Worm (Caenorhabditis elegans) whole organism, late embryonic: ENCODE data around the gene C17C3.5.
A peak's percentile ranks its signal among the peaks of the same experiment; 100 is the strongest.

Experiments used
- C08G9.2 ChIP-seq: sonication (generic microtip); optimal IDR thresholded peaks from 2 replicates; lab custom pipeline; 2016; ENCODE audit warnings: mild to moderate bottlenecking, missing genetic modification characterization, moderate library complexity, missing compliant biosample characterization
- F13H6.1 ChIP-seq: sonication (generic microtip); optimal IDR thresholded peaks from 2 replicates; lab custom pipeline; 2016; ENCODE audit warnings: missing genetic modification characterization, missing compliant biosample characterization
- K02D7.2 ChIP-seq: sonication (generic microtip); optimal IDR thresholded peaks from 2 replicates; lab custom pipeline; 2017; ENCODE audit warnings: mild to moderate bottlenecking, missing genetic modification characterization, missing compliant biosample characterization
- K09A11.1 ChIP-seq: sonication (generic microtip); optimal IDR thresholded peaks from 2 replicates; lab custom pipeline; 2017; ENCODE audit warnings: antibody characterized with exemption, mild to moderate bottlenecking, missing genetic modification characterization, missing compliant biosample characterization; ENCODE audit not compliant: insufficient read depth
- T23F11.4 ChIP-seq: fragments of 200-800 bp; sonication (Bioruptor generic); optimal IDR thresholded peaks from 2 replicates; lab custom pipeline; 2018; ENCODE audit warnings: mild to moderate bottlenecking, missing genetic modification characterization, missing compliant biosample characterization
- ahr-1 ChIP-seq: sonication (generic microtip); optimal IDR thresholded peaks from 2 replicates; lab custom pipeline; 2016; ENCODE audit warnings: missing genetic modification characterization, missing compliant biosample characterization
- ama-1 ChIP-seq: fragments of 150-350 bp; optimal IDR thresholded peaks from 2 replicates; lab custom pipeline; 2014
- ceh-14 ChIP-seq: sonication (generic microtip); optimal IDR thresholded peaks from 2 replicates; lab custom pipeline; 2016; ENCODE audit warnings: missing genotype, missing genetic modification characterization, missing compliant biosample characterization
- ceh-18 ChIP-seq: sonication (generic microtip); optimal IDR thresholded peaks from 2 replicates; lab custom pipeline; 2016; ENCODE audit warnings: missing genetic modification characterization, missing compliant biosample characterization
- ceh-2 ChIP-seq: sonication (generic microtip); optimal IDR thresholded peaks from 2 replicates; lab custom pipeline; 2016; ENCODE audit warnings: missing genotype, missing genetic modification characterization, missing compliant biosample characterization
- ceh-31 ChIP-seq: sonication (generic microtip); optimal IDR thresholded peaks from 2 replicates; lab custom pipeline; 2016; ENCODE audit warnings: missing genetic modification characterization, missing compliant biosample characterization
- ceh-34 ChIP-seq: sonication (generic microtip); optimal IDR thresholded peaks from 2 replicates; lab custom pipeline; 2016; ENCODE audit warnings: mild to moderate bottlenecking, missing genetic modification characterization, missing compliant biosample characterization
- ceh-45 ChIP-seq: fragments of 200-800 bp; sonication (Bioruptor generic); IDR thresholded peaks from 2 replicates; pipeline ENCODE4 v1.3.6; 2022; ENCODE audit warnings: missing genetic modification reagents, missing genetic modification characterization, missing compliant biosample characterization
- ceh-48 ChIP-seq: sonication (generic microtip); optimal IDR thresholded peaks from 2 replicates; lab custom pipeline; 2016; ENCODE audit warnings: missing genetic modification characterization, inconsistent platforms, missing compliant biosample characterization
- ceh-6 ChIP-seq: fragments of 200-800 bp; sonication (Bioruptor generic); optimal IDR thresholded peaks from 2 replicates; lab custom pipeline; 2018; ENCODE audit warnings: mild to moderate bottlenecking, missing genetic modification characterization, missing compliant biosample characterization
- che-1 ChIP-seq: sonication (generic microtip); optimal IDR thresholded peaks from 2 replicates; lab custom pipeline; 2016; ENCODE audit warnings: mild to moderate bottlenecking, missing genetic modification characterization, missing compliant biosample characterization
- dmd-4 ChIP-seq: sonication (generic microtip); optimal IDR thresholded peaks from 2 replicates; lab custom pipeline; 2016; ENCODE audit warnings: borderline replicate concordance, missing genetic modification characterization, missing compliant biosample characterization
- ets-4 ChIP-seq: sonication (generic microtip); optimal IDR thresholded peaks from 2 replicates; lab custom pipeline; 2016; ENCODE audit warnings: missing genetic modification characterization, missing compliant biosample characterization
- eyg-1 ChIP-seq: sonication (generic microtip); optimal IDR thresholded peaks from 2 replicates; lab custom pipeline; 2016; ENCODE audit warnings: missing genotype, missing genetic modification characterization, missing compliant biosample characterization
- fkh-6 ChIP-seq: sonication (generic microtip); optimal IDR thresholded peaks from 2 replicates; lab custom pipeline; 2016; ENCODE audit warnings: missing genetic modification characterization, missing compliant biosample characterization
- gmeb-2 ChIP-seq: sonication (generic microtip); optimal IDR thresholded peaks from 2 replicates; lab custom pipeline; 2016; ENCODE audit warnings: missing genetic modification characterization, inconsistent platforms, missing compliant biosample characterization
- hlh-30 ChIP-seq: sonication (generic microtip); optimal IDR thresholded peaks from 2 replicates; lab custom pipeline; 2017; ENCODE audit warnings: antibody characterized with exemption, missing genetic modification characterization, missing compliant biosample characterization; ENCODE audit not compliant: insufficient read depth
- hlh-6 ChIP-seq: sonication (generic microtip); optimal IDR thresholded peaks from 2 replicates; lab custom pipeline; 2016; ENCODE audit warnings: missing genotype, missing genetic modification characterization, missing compliant biosample characterization
- hlh-8 ChIP-seq: sonication (generic microtip); optimal IDR thresholded peaks from 2 replicates; lab custom pipeline; 2016; ENCODE audit warnings: missing genotype, missing genetic modification characterization, missing compliant biosample characterization
- lim-6 ChIP-seq: sonication (generic microtip); optimal IDR thresholded peaks from 2 replicates; lab custom pipeline; 2016; ENCODE audit warnings: missing genetic modification characterization, missing compliant biosample characterization
- mec-3 ChIP-seq: sonication (generic microtip); optimal IDR thresholded peaks from 2 replicates; lab custom pipeline; 2016; ENCODE audit warnings: borderline replicate concordance, missing genetic modification characterization, missing compliant biosample characterization
- nfya-1 ChIP-seq: sonication (generic microtip); optimal IDR thresholded peaks from 2 replicates; lab custom pipeline; 2017; ENCODE audit warnings: missing genetic modification characterization, mild to moderate bottlenecking, missing compliant biosample characterization, antibody characterized with exemption, moderate library complexity
- npax-4 ChIP-seq: sonication (generic microtip); optimal IDR thresholded peaks from 2 replicates; lab custom pipeline; 2016; ENCODE audit warnings: missing genetic modification characterization, missing compliant biosample characterization
- odd-2 ChIP-seq: sonication (generic microtip); optimal IDR thresholded peaks from 2 replicates; lab custom pipeline; 2017; ENCODE audit warnings: antibody characterized with exemption, mild to moderate bottlenecking, missing genetic modification characterization, missing compliant biosample characterization
- pag-3 ChIP-seq: sonication (generic microtip); optimal IDR thresholded peaks from 2 replicates; lab custom pipeline; 2016; ENCODE audit warnings: missing compliant biosample characterization, missing genetic modification characterization, borderline replicate concordance
- pha-2 ChIP-seq: sonication (generic microtip); optimal IDR thresholded peaks from 2 replicates; lab custom pipeline; 2017; ENCODE audit warnings: mild to moderate bottlenecking, missing genetic modification characterization, missing compliant biosample characterization
- pha-4 ChIP-seq: fragments of 150-350 bp; optimal IDR thresholded peaks from 2 replicates; lab custom pipeline; 2018; ENCODE audit warnings: missing biosample characterization, missing genetic modification reagents, missing genetic modification characterization
- pqm-1 ChIP-seq: sonication (generic microtip); optimal IDR thresholded peaks from 2 replicates; lab custom pipeline; 2016; ENCODE audit warnings: missing genetic modification characterization, missing compliant biosample characterization
- pros-1 ChIP-seq: fragments of 150-350 bp; optimal IDR thresholded peaks from 2 replicates; lab custom pipeline; 2014; ENCODE audit warnings: missing biosample characterization, missing genetic modification reagents, missing genetic modification characterization
- ref-2 ChIP-seq: sonication (generic microtip); optimal IDR thresholded peaks from 2 replicates; lab custom pipeline; 2016; ENCODE audit warnings: missing genetic modification characterization, missing compliant biosample characterization
- rnt-1 ChIP-seq: sonication (generic microtip); optimal IDR thresholded peaks from 2 replicates; lab custom pipeline; 2016; ENCODE audit warnings: missing genetic modification characterization, missing compliant biosample characterization
- sdc-2 ChIP-seq: sonication (generic microtip); optimal IDR thresholded peaks from 2 replicates; lab custom pipeline; 2016; ENCODE audit warnings: missing genotype, missing genetic modification characterization, missing compliant biosample characterization
- sox-2 ChIP-seq: fragments of 200-800 bp; sonication (Bioruptor generic); IDR thresholded peaks from 2 replicates; pipeline ENCODE4 v1.3.6; 2022; ENCODE audit warnings: missing genetic modification reagents, missing genetic modification characterization, missing compliant biosample characterization
- sox-4 ChIP-seq: sonication (generic microtip); optimal IDR thresholded peaks from 2 replicates; lab custom pipeline; 2017; ENCODE audit warnings: mild to moderate bottlenecking, missing genetic modification characterization, inconsistent platforms, missing compliant biosample characterization
- tbx-2 ChIP-seq: sonication (generic microtip); optimal IDR thresholded peaks from 2 replicates; lab custom pipeline; 2016; ENCODE audit warnings: missing genetic modification characterization, missing compliant biosample characterization
- tbx-7 ChIP-seq: sonication (generic microtip); optimal IDR thresholded peaks from 2 replicates; lab custom pipeline; 2016; ENCODE audit warnings: missing genotype, missing genetic modification characterization, missing compliant biosample characterization
- ttx-3 ChIP-seq: sonication (generic microtip); optimal IDR thresholded peaks from 2 replicates; lab custom pipeline; 2016; ENCODE audit warnings: missing genetic modification reagents, missing genetic modification characterization, missing compliant biosample characterization
- unc-42 ChIP-seq: sonication (generic microtip); optimal IDR thresholded peaks from 2 replicates; lab custom pipeline; 2016; ENCODE audit warnings: missing genotype, missing genetic modification characterization, missing compliant biosample characterization
- unc-55 ChIP-seq: sonication (generic microtip); optimal IDR thresholded peaks from 2 replicates; lab custom pipeline; 2017; ENCODE audit warnings: missing biosample characterization, missing genetic modification reagents, missing genetic modification characterization
- zip-5 ChIP-seq: sonication (generic microtip); optimal IDR thresholded peaks from 2 replicates; lab custom pipeline; 2016; ENCODE audit warnings: missing genetic modification characterization, missing compliant biosample characterization
- ztf-16 ChIP-seq: sonication (generic microtip); optimal IDR thresholded peaks from 2 replicates; lab custom pipeline; 2017; ENCODE audit warnings: missing genetic modification characterization, missing compliant biosample characterization

Gene C17C3.5

ce11 chrII:5591558-5591957 is 39.9 kb downstream of the C17C3.5 start:
- no peak for TF ChIP-seq ztf-16 (tag; lab: Kevin White, UChicago)
- TF ChIP-seq pag-3 (tag; lab: Kevin White, UChicago) = no peak
- no peak for TF ChIP-seq gmeb-2
- no peak for TF ChIP-seq unc-42 (tag; lab: Kevin White, UChicago)
- no peak for TF ChIP-seq nfya-1 (tag; lab: Kevin White, UChicago)
- no peak for TF ChIP-seq F13H6.1 (tag; lab: Kevin White, UChicago)
- TF ChIP-seq ets-4 = no peak
- no peak for TF ChIP-seq eyg-1 (tag; lab: Kevin White, UChicago)
- TF ChIP-seq mec-3 (tag; lab: Kevin White, UChicago) = no peak
- no peak for TF ChIP-seq dmd-4 (tag; lab: Kevin White, UChicago)
- TF ChIP-seq che-1 (tag; lab: Kevin White, UChicago) = no peak
- TF ChIP-seq pha-4 = no peak
- no peak for TF ChIP-seq pqm-1 (tag; lab: Kevin White, UChicago)

- no peak for TF ChIP-seq ceh-2 (tag; lab: Kevin White, UChicago)
- TF ChIP-seq unc-55 = no peak
- TF ChIP-seq F13H6.1 (tag; lab: Kevin White, UChicago) = no peak
- TF ChIP-seq T23F11.4 (GFP tag; lab: Kevin White, UChicago) = no peak
- TF ChIP-seq tbx-2 (tag; lab: Kevin White, UChicago) = no peak
- no peak for TF ChIP-seq ttx-3
- no peak for TF ChIP-seq pqm-1 (tag; lab: Kevin White, UChicago)
- no peak for TF ChIP-seq K02D7.2
- TF ChIP-seq npax-4 (tag; lab: Kevin White, UChicago) = no peak
- no peak for TF ChIP-seq ceh-31 (tag; lab: Kevin White, UChicago)
- TF ChIP-seq ahr-1 (tag; lab: Kevin White, UChicago) = no peak
- no peak for TF ChIP-seq dmd-4 (tag; lab: Kevin White, UChicago)
- no peak for TF ChIP-seq odd-2 (tag; lab: Kevin White, UChicago)
- TF ChIP-seq ama-1 (lab: Kevin White, UChicago) = no peak
Measured at ce11 chrII:5592857-5593256, 41.2 kb downstream of the C17C3.5 start.

- TF ChIP-seq zip-5 (tag; lab: Kevin White, UChicago) (no peak), tbx-2 (tag; lab: Kevin White, UChicago) (peak; percentile 76), sox-2 (GFP tag; lab: Robert Waterston, UW) (peak; percentile 18; the same call in 1 of the 2 replicates), ceh-45 (GFP tag; lab: Robert Waterston, UW) (0 out of 2 replicates have a peak, but pooled peaks have one; percentile 24), rnt-1 (tag; lab: Kevin White, UChicago) (peak; percentile 37), ceh-14 (tag; lab: Kevin White, UChicago) (no peak), fkh-6 (tag; lab: Kevin White, UChicago) (no peak), K09A11.1 (tag; lab: Kevin White, UChicago) (no peak), ceh-18 (tag; lab: Kevin White, UChicago) (peak; percentile 81), ceh-2 (tag; lab: Kevin White, UChicago) (no peak), lim-6 (no peak), sdc-2 (tag; lab: Kevin White, UChicago) (peak; percentile 33), ahr-1 (tag; lab: Kevin White, UChicago) (no peak), ceh-6 (GFP tag; lab: Kevin White, UChicago) (no peak), unc-55 (peak; percentile 64), ceh-31 (tag; lab: Kevin White, UChicago) (peak; percentile 65), sox-4 (tag; lab: Kevin White, UChicago) (no peak), F13H6.1 (tag; lab: Kevin White, UChicago) (no peak), ets-4 (no peak), ama-1 (lab: Kevin White, UChicago) (no peak), nfya-1 (tag; lab: Kevin White, UChicago) (peak; percentile 72), tbx-7 (no peak), ref-2 (tag; lab: Kevin White, UChicago) (peak; percentile 56), pha-2 (tag; lab: Kevin White, UChicago) (no peak), mec-3 (tag; lab: Kevin White, UChicago) (no peak), npax-4 (tag; lab: Kevin White, UChicago) (no peak), ceh-34 (tag; lab: Kevin White, UChicago) (peak; percentile 69), ceh-48 (tag; lab: Kevin White, UChicago) (no peak), odd-2 (tag; lab: Kevin White, UChicago) (no peak), hlh-8 (tag; lab: Kevin White, UChicago) (peak; percentile 13), pros-1 (tag; lab: Kevin White, UChicago) (no peak), hlh-6 (tag; lab: Kevin White, UChicago) (peak; percentile 38), C08G9.2 (tag; lab: Kevin White, UChicago) (no peak), hlh-30 (peak; percentile 95), eyg-1 (tag; lab: Kevin White, UChicago) (no peak)
Measured at ce11 chrII:5593377-5593932, 41.8 kb downstream of the C17C3.5 start, which contains the start of gene cdc-14. Gene cdc-14, minus strand, starts transcription at chrII:5593427.
